Fruit fly (Drosophila melanogaster): ENCODE data around the gene NAAT1.

Gene NAAT1

dm6 chrX:5419045-5419901, 8.6 kb upstream of the NAAT1 start:
- peak; percentile 23 for TF ChIP-seq Sry-δ (GFP tag; optimal IDR thresholded peaks at IDR 0.05)
- TF ChIP-seq ash1 (GFP tag; optimal IDR thresholded peaks at IDR 0.05): no peak
- peak; percentile 43 for TF ChIP-seq CG18476 (GFP tag; optimal IDR thresholded peaks at IDR 0.05)
- no peak for TF ChIP-seq Bgb (GFP tag; IDR thresholded peaks at IDR 0.05; ENCODE audit: partially characterized antibody)
- no peak for TF ChIP-seq nom (GFP tag; optimal IDR thresholded peaks at IDR 0.05)
- TF ChIP-seq wek (GFP tag; optimal IDR thresholded peaks at IDR 0.05): peak; percentile 1
- peak; percentile 31; the same call in 1 of the 2 replicates for TF ChIP-seq Lim3 (GFP tag; IDR thresholded peaks at IDR 0.05)
- peak; percentile 6 for TF ChIP-seq CG14965 (GFP tag; optimal IDR thresholded peaks at IDR 0.05; ENCODE audit: borderline replicate concordance)
- peak; percentile 52 for TF ChIP-seq pho (GFP tag; optimal IDR thresholded peaks at IDR 0.05)
- TF ChIP-seq CoRest (tag; optimal IDR thresholded peaks at IDR 0.05): peak; percentile 81
- TF ChIP-seq HmgZ (tag; optimal IDR thresholded peaks at IDR 0.05): peak; percentile 47
- TF ChIP-seq odd (GFP tag; optimal IDR thresholded peaks at IDR 0.05): peak; percentile 66
- peak; percentile 87 for TF ChIP-seq Sox102F (GFP tag; optimal IDR thresholded peaks at IDR 0.05)
- peak; percentile 39 for TF ChIP-seq CG18764 (GFP tag; optimal IDR thresholded peaks at IDR 0.05)
- no peak for TF ChIP-seq Sry-β (GFP tag; optimal IDR thresholded peaks at IDR 0.05)
- TF ChIP-seq z (GFP tag; IDR thresholded peaks at IDR 0.05): no peak
- peak; percentile 62 for TF ChIP-seq ewg (GFP tag; optimal IDR thresholded peaks at IDR 0.05)
- peak; percentile 9 for TF ChIP-seq CG15696 (tag; optimal IDR thresholded peaks at IDR 0.05)
- no peak for TF ChIP-seq CG11560 (tag; IDR thresholded peaks at IDR 0.05)
- TF ChIP-seq Hsf (GFP tag; optimal IDR thresholded peaks at IDR 0.05): peak; percentile 64
- TF ChIP-seq hth (optimal IDR thresholded peaks at IDR 0.05): no peak
- peak; percentile 72 for TF ChIP-seq CG6765 (GFP tag; optimal IDR thresholded peaks at IDR 0.05)
- peak; percentile 86 for TF ChIP-seq ken (GFP tag; IDR thresholded peaks at IDR 0.05)
- TF ChIP-seq CG6854 (GFP tag; optimal IDR thresholded peaks at IDR 0.05): peak; percentile 50
- no peak for TF ChIP-seq her (GFP tag; optimal IDR thresholded peaks at IDR 0.05)
- TF ChIP-seq CG6654 (GFP tag; optimal IDR thresholded peaks at IDR 0.05): no peak
- peak; percentile 44; the same call in 1 of the 2 replicates for TF ChIP-seq dati (GFP tag; IDR thresholded peaks at IDR 0.05)
- TF ChIP-seq vvl (GFP tag; IDR thresholded peaks at IDR 0.05): peak; percentile 92
- TF ChIP-seq repo (GFP tag; optimal IDR thresholded peaks at IDR 0.05): peak; percentile 50
- TF ChIP-seq Ravus (GFP tag; IDR thresholded peaks at IDR 0.05): peak; percentile 58
- no peak for TF ChIP-seq sima (GFP tag; optimal IDR thresholded peaks at IDR 0.05)
- TF ChIP-seq corto (GFP tag; optimal IDR thresholded peaks at IDR 0.05): no peak
- peak; percentile 53 for TF ChIP-seq Six4 (GFP tag; optimal IDR thresholded peaks at IDR 0.05)
- peak; percentile 69 for TF ChIP-seq Aef1 (GFP tag; IDR thresholded peaks at IDR 0.05)
- peak; percentile 63 for TF ChIP-seq pum (GFP tag; optimal IDR thresholded peaks at IDR 0.05)
- peak; percentile 72 for TF ChIP-seq Blimp-1 (GFP tag; optimal IDR thresholded peaks at IDR 0.05)
- TF ChIP-seq CG4707 (GFP tag; optimal IDR thresholded peaks at IDR 0.05): peak; percentile 59
- no peak for TF ChIP-seq CG17912 (GFP tag; optimal IDR thresholded peaks at IDR 0.05)
- peak; percentile 78 for TF ChIP-seq jumu (GFP tag; optimal IDR thresholded peaks at IDR 0.05)
- peak; percentile 89 for TF ChIP-seq crol (GFP tag; IDR thresholded peaks at IDR 0.05)
- TF ChIP-seq CG2202 (tag; optimal IDR thresholded peaks at IDR 0.05): no peak
- peak; percentile 69 for TF ChIP-seq CHES-1-like (GFP tag; optimal IDR thresholded peaks at IDR 0.05)
- TF ChIP-seq chinmo (GFP tag; IDR thresholded peaks at IDR 0.05; ENCODE audit: partially characterized antibody): peak; percentile 63; the same call in 2 of the 4 replicates
- TF ChIP-seq fd64A (GFP tag; optimal IDR thresholded peaks at IDR 0.05): no peak
- TF ChIP-seq gro (GFP tag; optimal IDR thresholded peaks at IDR 0.05): peak; percentile 29
- TF ChIP-seq Sin3A (optimal IDR thresholded peaks at IDR 0.05): no peak
- peak; percentile 1 for TF ChIP-seq CG4854 (GFP tag; optimal IDR thresholded peaks at IDR 0.05)
- peak; percentile 85 for TF ChIP-seq lmd (GFP tag; IDR thresholded peaks at IDR 0.05)
- TF ChIP-seq Adf1 (GFP tag; IDR thresholded peaks at IDR 0.05): peak; percentile 20; the same call in 1 of the 2 replicates
- no peak for TF ChIP-seq dm (GFP tag; optimal IDR thresholded peaks at IDR 0.05)

Data from whole organism, embryonic.